Fruit fly (Drosophila melanogaster): Measurements from ENCODE around the gene CG46383.

The CG46383 gene

DNA sequence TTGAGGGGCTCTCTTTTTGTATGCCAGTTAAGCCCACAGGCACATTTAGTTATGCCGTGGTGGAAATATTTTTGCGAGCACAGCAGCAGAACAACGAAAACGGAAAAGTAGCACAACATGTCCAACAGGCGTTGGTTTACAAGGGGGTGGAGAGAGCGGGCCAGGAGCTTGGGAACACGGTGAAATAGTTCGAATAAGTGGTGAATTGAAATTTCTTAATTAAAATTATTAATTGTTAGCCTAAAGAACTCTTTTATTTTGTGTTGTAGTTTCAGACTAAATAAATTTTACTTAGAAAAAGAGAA, 30.6 kb downstream of the CG46383 start:
- TF ChIP-seq kni (GFP tag; optimal IDR thresholded peaks at IDR 0.05) (peak; percentile 54), jing (GFP tag; optimal IDR thresholded peaks at IDR 0.05) (no peak), E2f1 (GFP tag; IDR thresholded peaks at IDR 0.05) (no peak), dpn (GFP tag; optimal IDR thresholded peaks at IDR 0.05) (no peak), Hey (tag; optimal IDR thresholded peaks at IDR 0.05) (no peak), ken (GFP tag; IDR thresholded peaks at IDR 0.05) (no peak), CG1603 (tag; optimal IDR thresholded peaks at IDR 0.05) (no peak), gro (GFP tag; optimal IDR thresholded peaks at IDR 0.05) (no peak), CG15011 (GFP tag; optimal IDR thresholded peaks at IDR 0.05) (no peak), sr (GFP tag; IDR thresholded peaks at IDR 0.05) (no peak), mld (GFP tag; IDR thresholded peaks at IDR 0.05; ENCODE audit: partially characterized antibody) (no peak), CG2199 (GFP tag; IDR thresholded peaks at IDR 0.05) (peak; percentile 98), phol (tag; optimal IDR thresholded peaks at IDR 0.05) (no peak), zen (tag; optimal IDR thresholded peaks at IDR 0.05) (no peak), CG6175 (GFP tag; IDR thresholded peaks at IDR 0.05) (no peak), sisA (GFP tag; IDR thresholded peaks at IDR 0.05) (no peak), CG1792 (GFP tag; optimal IDR thresholded peaks at IDR 0.05) (no peak), Trl (optimal IDR thresholded peaks at IDR 0.05) (peak in 1 of 2 experiments; percentile 13), Trl (GFP tag; optimal IDR thresholded peaks at IDR 0.05) (no peak), D (optimal IDR thresholded peaks at IDR 0.05) (no peak), D (GFP tag; optimal IDR thresholded peaks at IDR 0.05) (no peak), CG3163 (GFP tag; optimal IDR thresholded peaks at IDR 0.05) (no peak)

DNA sequence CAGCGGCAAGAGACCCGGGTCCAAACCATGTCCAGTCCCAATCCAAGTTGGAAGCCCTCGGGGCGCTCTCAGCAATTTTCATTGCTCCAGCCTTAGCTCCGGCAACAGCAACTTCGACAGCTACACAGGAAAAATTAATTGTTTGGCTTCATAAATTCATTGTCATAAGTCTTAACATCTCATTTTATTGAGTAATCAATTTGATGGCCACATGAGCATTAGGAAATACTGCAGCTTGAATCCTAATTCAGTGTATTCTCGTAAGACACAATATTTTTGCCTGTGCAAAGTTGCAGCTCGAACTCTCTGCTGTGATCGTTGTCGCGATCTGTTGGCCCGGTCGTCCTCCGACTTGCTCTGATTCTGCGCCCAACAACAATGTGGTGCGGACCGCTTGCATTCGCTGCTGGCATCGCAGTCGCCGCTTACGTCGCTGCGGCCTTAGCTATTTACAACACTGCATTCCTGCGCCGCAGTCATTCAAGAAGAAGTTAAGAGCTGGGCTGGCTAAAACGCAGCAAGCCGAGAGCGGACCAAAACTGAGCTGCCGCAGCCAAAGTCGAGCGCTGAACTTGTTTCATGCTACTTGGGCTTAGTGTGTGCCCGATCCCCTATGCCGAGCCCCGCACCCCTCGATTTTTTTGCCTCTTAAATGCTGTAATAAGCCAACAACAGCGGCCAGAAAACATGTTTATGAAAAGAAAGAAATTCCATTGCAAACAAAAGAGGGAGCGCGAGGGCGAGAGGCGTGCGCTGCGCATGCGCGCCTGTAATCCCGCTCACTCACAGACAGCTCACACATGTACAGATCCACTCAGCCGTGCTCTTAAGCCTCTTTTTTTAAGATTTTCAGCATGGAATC, 31.1 kb downstream of the CG46383 start:
- TF ChIP-seq Nf-YA (GFP tag; IDR thresholded peaks at IDR 0.05) (no peak), CG8924 (tag; optimal IDR thresholded peaks at IDR 0.05) (no peak), CG7271 (tag; optimal IDR thresholded peaks at IDR 0.05) (no peak), CG12299 (tag; optimal IDR thresholded peaks at IDR 0.05) (no peak), CG7745 (tag; optimal IDR thresholded peaks at IDR 0.05) (no peak), CG6272 (GFP tag; IDR thresholded peaks at IDR 0.05) (no peak), Fer1 (GFP tag; optimal IDR thresholded peaks at IDR 0.05) (no peak), run (tag; optimal IDR thresholded peaks at IDR 0.05) (no peak), CG17385 (GFP tag; optimal IDR thresholded peaks at IDR 0.05) (no peak), ap (GFP tag; IDR thresholded peaks at IDR 0.05) (0 out of 2 replicates have a peak, but pooled peaks have one; percentile 16), CG15696 (tag; optimal IDR thresholded peaks at IDR 0.05) (no peak), CG7357 (GFP tag; IDR thresholded peaks at IDR 0.05) (no peak), crp (GFP tag; optimal IDR thresholded peaks at IDR 0.05) (no peak), H2.0 (GFP tag; IDR thresholded peaks at IDR 0.05) (no peak), twi (tag; optimal IDR thresholded peaks at IDR 0.05) (peak; percentile 87), ham (GFP tag; IDR thresholded peaks at IDR 0.05) (no peak), Elba2 (GFP tag; optimal IDR thresholded peaks at IDR 0.05) (no peak), lola (GFP tag; optimal IDR thresholded peaks at IDR 0.05) (no peak), Optix (GFP tag; IDR thresholded peaks at IDR 0.05) (0 out of 3 replicates have a peak, but pooled peaks have one; percentile 31), CG6683 (GFP tag; optimal IDR thresholded peaks at IDR 0.05) (no peak), Antp (GFP tag; optimal IDR thresholded peaks at IDR 0.05) (no peak), CG6765 (GFP tag; optimal IDR thresholded peaks at IDR 0.05) (no peak), PHDP (tag; optimal IDR thresholded peaks at IDR 0.05) (no peak), trem (tag; optimal IDR thresholded peaks at IDR 0.05) (peak; percentile 13), CG10959 (GFP tag; IDR thresholded peaks at IDR 0.05) (0 out of 2 replicates have a peak, but pooled peaks have one; percentile 51), CG6254 (GFP tag; optimal IDR thresholded peaks at IDR 0.05) (no peak), CG3847 (GFP tag; IDR thresholded peaks at IDR 0.05) (no peak), fd64A (GFP tag; optimal IDR thresholded peaks at IDR 0.05) (no peak), Ravus (GFP tag; IDR thresholded peaks at IDR 0.05) (no peak)

All from whole organism, embryonic.